Worm (Caenorhabditis elegans): ENCODE measurements around the gene cyp-29A2.

The cyp-29A2 gene

DNA sequence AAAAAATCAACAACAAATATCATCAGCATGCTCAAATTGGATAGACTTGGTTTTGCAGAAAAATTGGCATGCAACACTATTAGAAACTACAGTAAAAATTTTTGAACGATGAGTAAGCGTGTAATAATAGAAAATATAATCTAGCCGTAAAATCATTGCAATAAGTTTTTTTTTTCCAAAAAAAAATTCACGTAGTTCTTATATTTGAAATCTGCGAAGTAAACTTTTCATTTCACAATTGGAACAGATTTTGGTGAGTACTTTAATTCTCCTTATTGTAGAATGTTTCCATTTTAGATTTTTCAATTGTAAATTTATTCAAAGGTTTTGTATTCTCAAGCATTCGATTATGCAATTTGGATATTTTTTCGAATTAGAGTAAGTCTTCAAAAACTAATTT lies 17.1 kb upstream of the cyp-29A2 start, which contains the start of gene K10D6.3:
Gene K10D6.3, plus strand, starts transcription at position 301 of the 400 bp plus-strand sequence.
- no peak for TF ChIP-seq F49E8.2 (tag; optimal IDR thresholded peaks at IDR 0.05; ENCODE audit: borderline replicate concordance)
- TF ChIP-seq aha-1 (tag), result peak; percentile 74

DNA sequence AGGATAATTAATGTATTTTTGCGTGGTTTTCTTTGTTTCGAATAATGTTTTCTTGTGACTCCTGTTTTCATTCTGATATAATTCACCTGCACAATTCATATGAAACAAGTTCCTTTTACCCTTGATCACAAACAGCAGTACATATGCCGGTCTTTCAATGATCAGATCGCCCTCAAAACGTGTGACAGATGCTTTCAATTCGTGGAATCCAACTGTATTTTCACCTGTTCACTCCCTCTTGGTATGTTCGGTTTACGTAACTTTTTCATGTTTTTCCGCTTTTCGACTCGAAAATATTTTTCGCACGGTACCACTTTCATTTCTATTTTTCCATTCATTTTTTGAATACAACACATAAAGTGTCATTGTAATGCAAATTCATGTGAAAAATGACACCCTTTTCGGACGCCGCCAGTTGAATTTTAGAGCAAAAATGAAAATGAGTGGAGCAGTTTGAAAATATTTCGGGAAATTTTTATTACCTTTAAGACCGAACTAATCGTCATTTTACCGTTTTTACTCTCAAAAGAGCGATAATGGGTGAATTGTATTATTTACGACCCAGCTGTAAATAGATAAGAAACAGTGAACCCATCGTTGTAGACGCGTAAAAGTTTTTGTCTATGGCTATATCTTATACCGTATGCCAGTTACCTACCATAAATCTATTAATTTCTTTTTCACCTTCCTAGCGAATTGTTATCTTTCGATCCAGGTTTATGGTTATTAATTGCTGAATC lies 15.4 kb upstream of the cyp-29A2 start, which contains the start of gene K10D6.4:
Gene K10D6.4, plus strand, starts transcription at position 100 of the 740 bp plus-strand sequence.
- TF ChIP-seq nhr-42 (GFP tag; IDR thresholded peaks at IDR 0.05), result no peak
- TF ChIP-seq lin-15B (tag; optimal IDR thresholded peaks at IDR 0.05), result no peak
- no peak for TF ChIP-seq Y75B8A.6 (GFP tag; IDR thresholded peaks at IDR 0.05)
- no peak for TF ChIP-seq nhr-76 (tag; optimal IDR thresholded peaks at IDR 0.05)
- TF ChIP-seq ZK546.5 (tag; optimal IDR thresholded peaks at IDR 0.05), result no peak
- TF ChIP-seq php-3 (GFP tag; IDR thresholded peaks at IDR 0.05), result peak; percentile 90
- no peak for TF ChIP-seq F44E2.7 (GFP tag; IDR thresholded peaks at IDR 0.05)
- TF ChIP-seq fkh-10 (GFP tag; optimal IDR thresholded peaks at IDR 0.05), result no peak
- no peak for TF ChIP-seq daf-16 (GFP tag; optimal IDR thresholded peaks at IDR 0.05)
- TF ChIP-seq daf-16 (tag; optimal IDR thresholded peaks at IDR 0.05), result peak; percentile 47
- TF ChIP-seq tra-1 (GFP tag; IDR thresholded peaks at IDR 0.05), result no peak
- TF ChIP-seq F49E8.2 (tag; optimal IDR thresholded peaks at IDR 0.05; ENCODE audit: borderline replicate concordance), result no peak
- TF ChIP-seq spr-1 (tag; optimal IDR thresholded peaks at IDR 0.05), result no peak
- no peak for TF ChIP-seq mxl-3 (GFP tag; optimal IDR thresholded peaks at IDR 0.05)
- no peak for TF ChIP-seq lin-29 (GFP tag; IDR thresholded peaks at IDR 0.05)
- no peak for TF ChIP-seq lin-13 (GFP tag; optimal IDR thresholded peaks at IDR 0.05)
- peak; percentile 60 for TF ChIP-seq nhr-28 (tag; optimal IDR thresholded peaks at IDR 0.05)
- no peak for TF ChIP-seq nhr-48 (tag; optimal IDR thresholded peaks at IDR 0.05)
- no peak for TF ChIP-seq set-16 (GFP tag; IDR thresholded peaks at IDR 0.05)
- TF ChIP-seq sdz-12 (GFP tag; optimal IDR thresholded peaks at IDR 0.05), result no peak
- TF ChIP-seq lin-38 (GFP tag; IDR thresholded peaks at IDR 0.05), result no peak
- no peak for TF ChIP-seq snpc-1.2 (GFP tag; IDR thresholded peaks at IDR 0.05)
- no peak for TF ChIP-seq Y5F2A.4 (GFP tag; optimal IDR thresholded peaks at IDR 0.05)
- 0 out of 2 replicates have a peak, but pooled peaks have one; percentile 53 for TF ChIP-seq ceh-20 (GFP tag; IDR thresholded peaks at IDR 0.05)
- TF ChIP-seq T20F7.1 (GFP tag; optimal IDR thresholded peaks at IDR 0.05), result no peak
- TF ChIP-seq nhr-10 (tag; optimal IDR thresholded peaks at IDR 0.05), result no peak
- no peak for TF ChIP-seq dmd-8 (GFP tag; IDR thresholded peaks at IDR 0.05)
- TF ChIP-seq nhr-102 (tag; optimal IDR thresholded peaks at IDR 0.05), result no peak
- TF ChIP-seq gei-8 (GFP tag; optimal IDR thresholded peaks at IDR 0.05), result no peak
- no peak for TF ChIP-seq nhr-6 (tag; optimal IDR thresholded peaks at IDR 0.05)
- no peak for TF ChIP-seq nhr-11 (tag; optimal IDR thresholded peaks at IDR 0.05)
- peak; percentile 59 for TF ChIP-seq pqm-1 (tag; optimal IDR thresholded peaks at IDR 0.05)
- peak; percentile 22 for TF ChIP-seq hlh-11 (tag; optimal IDR thresholded peaks at IDR 0.05)
- no peak for TF ChIP-seq lsy-2 (tag; optimal IDR thresholded peaks at IDR 0.05)

ce11 chrV:11204452-11204851 lies 12.9 kb upstream of the cyp-29A2 start:
- no peak for TF ChIP-seq dmd-6 (GFP tag; IDR thresholded peaks at IDR 0.05)
- TF ChIP-seq dmd-8 (GFP tag; IDR thresholded peaks at IDR 0.05), result no peak
- peak in 1 of 2 experiments; percentile 58 for TF ChIP-seq unc-62 (GFP tag; optimal IDR thresholded peaks at IDR 0.05 in 1 of 2)
- TF ChIP-seq unc-62 (tag; optimal IDR thresholded peaks at IDR 0.05), result no peak
- no peak for TF ChIP-seq ceh-32 (tag; optimal IDR thresholded peaks at IDR 0.05; ENCODE audit: poor library complexity)
